Fruit fly (Drosophila melanogaster): Measurements from ENCODE around the gene app.

Gene app

dm6 chr3L:12265526-12266342 is 907 bp downstream of the app start (continued):
- TF ChIP-seq CG11560 (tag; IDR thresholded peaks at IDR 0.05) (no peak), Pdp1 (GFP tag; optimal IDR thresholded peaks at IDR 0.05) (peak in 1 of 2 experiments; percentile 39), eyg (GFP tag; optimal IDR thresholded peaks at IDR 0.05) (no peak), CG12659 (GFP tag; optimal IDR thresholded peaks at IDR 0.05) (no peak), CG11695 (GFP tag; IDR thresholded peaks at IDR 0.05) (0 out of 3 replicates have a peak, but pooled peaks have one; percentile 10), CG1602 (GFP tag; optimal IDR thresholded peaks at IDR 0.05) (no peak), pb (GFP tag; optimal IDR thresholded peaks at IDR 0.05) (no peak), eve (GFP tag; optimal IDR thresholded peaks at IDR 0.05) (no peak), mam (GFP tag; optimal IDR thresholded peaks at IDR 0.05) (no peak), CG8944 (GFP tag; optimal IDR thresholded peaks at IDR 0.05) (no peak), D19B (GFP tag; optimal IDR thresholded peaks at IDR 0.05) (no peak), onecut (GFP tag; IDR thresholded peaks at IDR 0.05) (no peak), Aef1 (GFP tag; IDR thresholded peaks at IDR 0.05) (peak; percentile 50), CG17186 (GFP tag; optimal IDR thresholded peaks at IDR 0.05) (no peak), CG7372 (GFP tag; IDR thresholded peaks at IDR 0.05) (no peak), da (GFP tag; optimal IDR thresholded peaks at IDR 0.05) (no peak), sqz (GFP tag; optimal IDR thresholded peaks at IDR 0.05) (peak; percentile 72), zf30C (GFP tag; optimal IDR thresholded peaks at IDR 0.05) (no peak), ATbp (GFP tag; optimal IDR thresholded peaks at IDR 0.05) (peak; percentile 60), sug (tag; optimal IDR thresholded peaks at IDR 0.05) (no peak), Lim3 (GFP tag; IDR thresholded peaks at IDR 0.05) (no peak), jigr1 (GFP tag; IDR thresholded peaks at IDR 0.05) (no peak), aop (GFP tag; IDR thresholded peaks at IDR 0.05) (no peak), salm (tag; optimal IDR thresholded peaks at IDR 0.05) (no peak), Trl (optimal IDR thresholded peaks at IDR 0.05) (peak; percentile 58 to 84), Trl (GFP tag; optimal IDR thresholded peaks at IDR 0.05) (no peak), CG12391 (tag; optimal IDR thresholded peaks at IDR 0.05) (no peak), Hsf (GFP tag; optimal IDR thresholded peaks at IDR 0.05) (no peak), hbn (GFP tag; IDR thresholded peaks at IDR 0.05; ENCODE audit: partially characterized antibody) (no peak), bcd (GFP tag; optimal IDR thresholded peaks at IDR 0.05) (no peak), Jarid2 (GFP tag; optimal IDR thresholded peaks at IDR 0.05) (no peak), E2f2 (GFP tag; IDR thresholded peaks at IDR 0.05) (no peak), CG4282 (GFP tag; optimal IDR thresholded peaks at IDR 0.05) (no peak), CG8359 (GFP tag; optimal IDR thresholded peaks at IDR 0.05; ENCODE audit: borderline replicate concordance) (no peak), bbx (GFP tag; IDR thresholded peaks at IDR 0.05; ENCODE audit: partially characterized antibody) (peak; percentile 15; the same call in 1 of the 2 replicates), CG6854 (GFP tag; optimal IDR thresholded peaks at IDR 0.05) (no peak), Myb (GFP tag; optimal IDR thresholded peaks at IDR 0.05) (no peak), vvl (GFP tag; IDR thresholded peaks at IDR 0.05) (0 out of 2 replicates have a peak, but pooled peaks have one; percentile 7), CG4360 (GFP tag; IDR thresholded peaks at IDR 0.05) (peak; percentile 96), tin (GFP tag; optimal IDR thresholded peaks at IDR 0.05) (no peak), CG31224 (GFP tag; IDR thresholded peaks at IDR 0.05) (no peak), CG15696 (tag; optimal IDR thresholded peaks at IDR 0.05) (no peak), ranshi (GFP tag; IDR thresholded peaks at IDR 0.05) (no peak), ci (GFP tag; IDR thresholded peaks at IDR 0.05) (no peak), Drgx (GFP tag; IDR thresholded peaks at IDR 0.05) (peak; percentile 70), HmgD (GFP tag; optimal IDR thresholded peaks at IDR 0.05) (no peak), nmo (GFP tag; optimal IDR thresholded peaks at IDR 0.05) (no peak), Dad (GFP tag; optimal IDR thresholded peaks at IDR 0.05) (no peak), Bteb2 (GFP tag; optimal IDR thresholded peaks at IDR 0.05) (no peak), CG10147 (GFP tag; optimal IDR thresholded peaks at IDR 0.05) (no peak), lilli (GFP tag; optimal IDR thresholded peaks at IDR 0.05) (no peak)

All from whole organism, embryonic.